Worm (Caenorhabditis elegans) whole organism, midembryonic: Measurements from ENCODE around the gene srh-166.
"Not testable (repeated sequence)": the region's sequence is repeated elsewhere in the genome, so short reads cannot be mapped to it uniquely, and the experiment has no call there.

Source experiments
- T22C8.4 ChIP-seq: fragments of 200-800 bp; sonication (Bioruptor generic); IDR thresholded peaks from 2 replicates; pipeline ENCODE4 v1.3.6; 2022; ENCODE audit warnings: missing genetic modification characterization, missing compliant biosample characterization
- flt-1 ChIP-seq: fragments of 200-800 bp; sonication (Bioruptor generic); IDR thresholded peaks from 2 replicates; pipeline ENCODE4 v1.3.6; 2022; ENCODE audit warnings: missing genetic modification characterization, missing compliant biosample characterization
- med-1 ChIP-seq: sonication (generic microtip); optimal IDR thresholded peaks from 2 replicates; lab custom pipeline; 2017; ENCODE audit warnings: missing genetic modification characterization, mild to moderate bottlenecking, missing compliant biosample characterization, antibody characterized with exemption, missing genetic modification reagents; ENCODE audit not compliant: insufficient read depth
- ztf-29 ChIP-seq: fragments of 200-800 bp; sonication (Bioruptor generic); IDR thresholded peaks from 2 replicates; pipeline ENCODE4 v1.3.6; 2022; ENCODE audit warnings: missing genetic modification reagents, missing genetic modification characterization, missing compliant biosample characterization

DNA sequence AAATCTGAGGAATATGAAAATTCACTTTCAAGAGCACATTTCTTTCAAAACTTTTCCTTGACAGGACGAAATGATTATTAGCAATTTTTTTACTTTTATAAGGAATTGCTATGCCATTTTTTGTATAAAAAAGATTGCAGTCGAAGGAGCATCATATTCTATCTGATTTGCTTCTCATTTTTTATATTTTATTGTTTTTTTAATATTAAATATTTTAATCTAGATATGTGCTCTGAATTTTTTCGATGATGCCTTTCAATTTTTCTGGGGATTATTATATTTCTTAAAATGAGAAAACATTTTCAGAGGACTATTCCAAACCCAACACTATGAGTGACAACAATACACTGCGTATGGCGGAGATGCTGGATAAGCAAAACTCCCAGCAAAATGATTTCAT, 38.4 kb upstream of the srh-166 start, which contains the start of gene F26F2.13:
- TF ChIP-seq T22C8.4; flt-1 (GFP tag; lab: Robert Waterston, UW); ztf-29 (GFP tag; lab: Robert Waterston, UW); med-1: not testable (repeated sequence)
